Worm (Caenorhabditis elegans) whole organism, L3 larva: ENCODE measurements around the gene jtr-1.

Experiments used
- ceh-16 ChIP-seq: sonication (generic microtip); optimal IDR thresholded peaks from 2 replicates; lab custom pipeline; 2017; ENCODE audit warnings: missing biosample characterization, missing genetic modification characterization
- ceh-28 ChIP-seq: fragments of 150-350 bp; optimal IDR thresholded peaks from 2 replicates; lab custom pipeline; 2014; ENCODE audit warnings: missing biosample characterization, missing genetic modification reagents, missing genetic modification characterization
- egl-27 ChIP-seq: sonication (generic microtip); optimal IDR thresholded peaks from 4 replicates; lab custom pipeline; 2017; ENCODE audit warnings: missing biosample characterization, missing genetic modification reagents, missing genetic modification characterization
- elt-3 ChIP-seq, 3 experiments: fragments of 150-350 bp in 1 of 3; sonication (generic microtip) in 2 of 3; optimal IDR thresholded peaks; 2 replicates in 2 of 3; 4 replicates in 1 of 3; lab custom pipeline; 2014 to 2017; ENCODE audit warnings: missing biosample characterization in 3 of 3, missing genetic modification characterization in 3 of 3
- snpc-4 ChIP-seq: fragments of 150-350 bp; optimal IDR thresholded peaks from 2 replicates; lab custom pipeline; 2014; ENCODE audit warnings: missing biosample characterization, missing genetic modification characterization
- tbx-2 ChIP-seq: sonication (generic microtip); optimal IDR thresholded peaks from 2 replicates; lab custom pipeline; 2016; ENCODE audit warnings: mild to moderate bottlenecking, missing genetic modification characterization, missing compliant biosample characterization
- ztf-11 ChIP-seq: fragments of 150-350 bp; optimal IDR thresholded peaks from 2 replicates; lab custom pipeline; 2014; ENCODE audit warnings: missing biosample characterization, missing genetic modification characterization

DNA sequence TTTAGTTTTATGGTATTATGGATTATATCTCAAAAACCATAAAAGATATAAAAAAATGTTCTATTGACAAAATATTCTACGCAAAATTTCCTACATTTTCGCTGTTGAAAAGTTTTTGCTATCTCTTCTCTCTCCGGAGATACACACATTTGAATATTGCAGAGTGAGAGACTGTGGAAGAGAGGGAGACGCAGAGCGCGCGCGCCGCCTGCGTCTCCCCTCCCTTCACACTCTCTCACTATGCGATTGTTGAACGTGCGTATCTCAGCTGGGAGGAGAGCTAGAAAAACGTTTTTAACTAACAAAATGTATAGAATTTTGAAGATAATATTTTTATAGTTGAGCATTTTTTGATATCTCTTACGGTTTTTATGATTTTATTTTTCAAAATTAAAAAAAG is 48.4 kb downstream of the jtr-1 start:
- no peak for TF ChIP-seq ceh-28 (tag; lab: Kevin White, UChicago)
- no peak for TF ChIP-seq snpc-4 (tag; lab: Kevin White, UChicago)
- TF ChIP-seq tbx-2 = no peak
- TF ChIP-seq ceh-16 (tag; lab: Kevin White, UChicago) = no peak
- no peak for TF ChIP-seq ztf-11
- TF ChIP-seq egl-27 (tag; lab: Kevin White, UChicago) = no peak
- TF ChIP-seq elt-3 (tag; optimal IDR thresholded peaks at IDR 0.05; lab: Kevin White, UChicago) = no peak
